Worm (Caenorhabditis elegans) whole organism, mixed stage, embryonic: ENCODE results near the gene lec-1.
A peak's percentile ranks its signal among the peaks of the same experiment; 100 is the strongest.

Source experiments
- M03D4.4 ChIP-seq: sonication (generic microtip); optimal IDR thresholded peaks from 2 replicates; lab custom pipeline; 2017; ENCODE audit warnings: mild to moderate bottlenecking, missing genetic modification characterization, missing compliant biosample characterization
- bed-3 ChIP-seq: fragments of 200-800 bp; sonication (Bioruptor generic); optimal IDR thresholded peaks from 3 replicates; lab custom pipeline; 2018; ENCODE audit warnings: mild to moderate bottlenecking, missing genetic modification characterization, moderate library complexity, missing compliant biosample characterization
- blmp-1 ChIP-seq: fragments of 150-350 bp; optimal IDR thresholded peaks from 2 replicates; lab custom pipeline; 2014; ENCODE audit warnings: missing biosample characterization, missing genetic modification characterization
- ceh-39 ChIP-seq: fragments of 150-350 bp; optimal IDR thresholded peaks from 2 replicates; lab custom pipeline; 2014; ENCODE audit warnings: missing biosample characterization, missing genetic modification characterization
- ceh-43 ChIP-seq: fragments of 200-800 bp; sonication (Bioruptor generic); optimal IDR thresholded peaks from 2 replicates; lab custom pipeline; 2018; ENCODE audit warnings: mild to moderate bottlenecking, missing genetic modification characterization, moderate library complexity, missing compliant biosample characterization
- ceh-83 ChIP-seq: fragments of 200-800 bp; sonication (Bioruptor generic); optimal IDR thresholded peaks from 2 replicates; lab custom pipeline; 2018; ENCODE audit warnings: mild to moderate bottlenecking, missing genetic modification characterization, missing compliant biosample characterization
- ces-1 ChIP-seq: fragments of 150-350 bp; optimal IDR thresholded peaks from 2 replicates; lab custom pipeline; 2014; ENCODE audit warnings: missing biosample characterization, missing genetic modification reagents, missing genetic modification characterization
- cnd-1 ChIP-seq: fragments of 200-800 bp; sonication (Bioruptor generic); optimal IDR thresholded peaks from 2 replicates; lab custom pipeline; 2018; ENCODE audit warnings: mild to moderate bottlenecking, missing genetic modification characterization, missing compliant biosample characterization
- drap-1 ChIP-seq: fragments of 200-800 bp; sonication (Bioruptor generic); optimal IDR thresholded peaks from 3 replicates; lab custom pipeline; 2018; ENCODE audit warnings: mild to moderate bottlenecking, missing genetic modification characterization, missing compliant biosample characterization
- elt-1 ChIP-seq: sonication (generic microtip); optimal IDR thresholded peaks from 2 replicates; lab custom pipeline; 2017; ENCODE audit warnings: missing genetic modification characterization, mild to moderate bottlenecking, missing compliant biosample characterization, antibody characterized with exemption, moderate library complexity, borderline replicate concordance; ENCODE audit not compliant: insufficient read depth
- elt-3 ChIP-seq: fragments of 150-350 bp; optimal IDR thresholded peaks from 2 replicates; lab custom pipeline; 2014; ENCODE audit warnings: missing biosample characterization, missing genetic modification characterization
- flh-1 ChIP-seq: fragments of 200-800 bp; sonication (Bioruptor generic); optimal IDR thresholded peaks from 2 replicates; lab custom pipeline; 2018; ENCODE audit warnings: mild to moderate bottlenecking, missing genetic modification characterization, moderate library complexity, missing compliant biosample characterization
- ham-2 ChIP-seq: fragments of 200-800 bp; sonication (Bioruptor generic); optimal IDR thresholded peaks from 2 replicates; lab custom pipeline; 2018; ENCODE audit warnings: mild to moderate bottlenecking, missing genetic modification characterization, missing compliant biosample characterization
- hlh-1 ChIP-seq: fragments of 150-350 bp; optimal IDR thresholded peaks from 2 replicates; lab custom pipeline; 2014; ENCODE audit warnings: missing biosample characterization, missing genetic modification reagents, missing genetic modification characterization
- lin-13 ChIP-seq: fragments of 150-350 bp; optimal IDR thresholded peaks from 2 replicates; lab custom pipeline; 2014; ENCODE audit warnings: missing biosample characterization, missing genetic modification characterization
- lin-32 ChIP-seq: fragments of 200-800 bp; sonication (Bioruptor generic); optimal IDR thresholded peaks from 2 replicates; lab custom pipeline; 2018; ENCODE audit warnings: mild to moderate bottlenecking, missing genetic modification characterization, missing compliant biosample characterization
- lsy-2 ChIP-seq: fragments of 150-350 bp; optimal IDR thresholded peaks from 2 replicates; lab custom pipeline; 2014; ENCODE audit warnings: missing biosample characterization, missing genetic modification characterization
- mab-5 ChIP-seq: fragments of 150-350 bp; optimal IDR thresholded peaks from 2 replicates; lab custom pipeline; 2014; ENCODE audit warnings: missing biosample characterization, missing genetic modification characterization
- mep-1 ChIP-seq: fragments of 150-350 bp; optimal IDR thresholded peaks from 2 replicates; lab custom pipeline; 2017; ENCODE audit warnings: missing biosample characterization, missing genetic modification reagents, missing genetic modification characterization, inconsistent platforms
- mls-2 ChIP-seq: sonication (generic microtip); optimal IDR thresholded peaks from 2 replicates; lab custom pipeline; 2016; ENCODE audit warnings: mild to moderate bottlenecking, missing genetic modification characterization, moderate library complexity, missing compliant biosample characterization
- nhr-12 ChIP-seq: fragments of 150-350 bp; optimal IDR thresholded peaks from 2 replicates; lab custom pipeline; 2014; ENCODE audit warnings: missing biosample characterization, missing genetic modification characterization
- nhr-2 ChIP-seq: fragments of 150-350 bp; optimal IDR thresholded peaks from 2 replicates; lab custom pipeline; 2014; ENCODE audit warnings: missing biosample characterization, missing genetic modification characterization
- nhr-237 ChIP-seq: fragments of 150-350 bp; optimal IDR thresholded peaks from 2 replicates; lab custom pipeline; 2014; ENCODE audit warnings: missing biosample characterization, missing genetic modification characterization
- nhr-28 ChIP-seq: fragments of 150-350 bp; optimal IDR thresholded peaks from 2 replicates; lab custom pipeline; 2014; ENCODE audit warnings: missing biosample characterization, missing genetic modification characterization
- nhr-76 ChIP-seq: sonication (generic microtip); optimal IDR thresholded peaks from 2 replicates; lab custom pipeline; 2017; ENCODE audit warnings: missing biosample characterization, missing genetic modification characterization
- pha-4 ChIP-seq: fragments of 150-350 bp; optimal IDR thresholded peaks from 2 replicates; lab custom pipeline; 2018; ENCODE audit warnings: missing biosample characterization, missing genetic modification reagents, missing genetic modification characterization
- sem-2 ChIP-seq: fragments of 200-800 bp; sonication (Bioruptor generic); optimal IDR thresholded peaks from 2 replicates; lab custom pipeline; 2018; ENCODE audit warnings: mild to moderate bottlenecking, missing genetic modification characterization, missing compliant biosample characterization
- snpc-4 ChIP-seq: fragments of 150-350 bp; optimal IDR thresholded peaks from 2 replicates; lab custom pipeline; 2014; ENCODE audit warnings: missing biosample characterization, missing genetic modification characterization
- sptf-1 ChIP-seq: sonication (generic microtip); optimal IDR thresholded peaks from 2 replicates; lab custom pipeline; 2017; ENCODE audit warnings: mild to moderate bottlenecking, missing genetic modification characterization, moderate library complexity, missing compliant biosample characterization
- tbx-8 ChIP-seq: fragments of 200-800 bp; sonication (Bioruptor generic); optimal IDR thresholded peaks from 2 replicates; lab custom pipeline; 2018; ENCODE audit warnings: mild to moderate bottlenecking, missing genetic modification characterization, moderate library complexity, missing compliant biosample characterization
- unc-120 ChIP-seq: sonication (generic microtip); optimal IDR thresholded peaks from 2 replicates; lab custom pipeline; 2017; ENCODE audit warnings: missing genetic modification characterization, missing compliant biosample characterization; ENCODE audit not compliant: poor library complexity, severe bottlenecking
- unc-39 ChIP-seq: fragments of 150-350 bp; optimal IDR thresholded peaks from 2 replicates; lab custom pipeline; 2014; ENCODE audit warnings: missing biosample characterization, missing genetic modification characterization
- unc-62 ChIP-seq: fragments of 150-350 bp; optimal IDR thresholded peaks from 2 replicates; lab custom pipeline; 2014; ENCODE audit warnings: missing biosample characterization, missing genetic modification reagents, missing genetic modification characterization
- zip-8 ChIP-seq: fragments of 150-350 bp; optimal IDR thresholded peaks from 2 replicates; lab custom pipeline; 2014; ENCODE audit warnings: missing biosample characterization, missing genetic modification characterization
- ztf-11 ChIP-seq: fragments of 150-350 bp; optimal IDR thresholded peaks from 2 replicates; lab custom pipeline; 2014; ENCODE audit warnings: missing biosample characterization, missing genetic modification characterization

lec-1 gene

ce11 chrII:13199674-13200215 lies 4.4 kb downstream of the lec-1 start, which contains the start of gene btf-1:
TSS of gene btf-1 (plus strand) at chrII:13200165.
- no peak for TF ChIP-seq unc-62 (GFP tag; lab: Kevin White, UChicago)
- TF ChIP-seq ceh-39 (tag; lab: Kevin White, UChicago): no peak
- peak; percentile 26 for TF ChIP-seq drap-1 (GFP tag; lab: Kevin White, UChicago)
- TF ChIP-seq unc-39: no peak
- TF ChIP-seq hlh-1 (tag; lab: Kevin White, UChicago): no peak
- peak; percentile 14 for TF ChIP-seq unc-120 (tag; lab: Kevin White, UChicago)
- no peak for TF ChIP-seq ztf-11 (tag; lab: Kevin White, UChicago)
- no peak for TF ChIP-seq elt-1 (tag; lab: Kevin White, UChicago)
- no peak for TF ChIP-seq zip-8 (tag; lab: Kevin White, UChicago)
- no peak for TF ChIP-seq nhr-28 (tag; lab: Kevin White, UChicago)
- TF ChIP-seq blmp-1: no peak
- peak; percentile 13 for TF ChIP-seq bed-3 (GFP tag; lab: Kevin White, UChicago)
- peak; percentile 34 for TF ChIP-seq ces-1 (GFP tag; lab: Kevin White, UChicago)
- TF ChIP-seq nhr-237 (tag; lab: Kevin White, UChicago): peak; percentile 47
- TF ChIP-seq lin-13 (tag; lab: Kevin White, UChicago): peak; percentile 29
- TF ChIP-seq ham-2 (GFP tag; lab: Kevin White, UChicago): no peak
- no peak for TF ChIP-seq elt-3 (tag; lab: Kevin White, UChicago)
- peak; percentile 54 for TF ChIP-seq cnd-1 (tag; lab: Kevin White, UChicago)
- peak; percentile 55 for TF ChIP-seq mls-2 (tag; lab: Kevin White, UChicago)
- no peak for TF ChIP-seq lin-32
- no peak for TF ChIP-seq nhr-12
- TF ChIP-seq ceh-43 (GFP tag; lab: Kevin White, UChicago): no peak
- no peak for TF ChIP-seq flh-1
- TF ChIP-seq M03D4.4 (tag; lab: Kevin White, UChicago): peak; percentile 14
- TF ChIP-seq snpc-4 (tag; lab: Kevin White, UChicago): no peak
- peak; percentile 13 for TF ChIP-seq mep-1 (tag; lab: Kevin White, UChicago)
- TF ChIP-seq tbx-8 (GFP tag; lab: Kevin White, UChicago): peak; percentile 37
- TF ChIP-seq pha-4 (tag; lab: Kevin White, UChicago): no peak
- no peak for TF ChIP-seq sem-2 (GFP tag; lab: Kevin White, UChicago)
- no peak for TF ChIP-seq nhr-76 (tag; lab: Kevin White, UChicago)
- no peak for TF ChIP-seq mab-5 (tag; lab: Kevin White, UChicago)
- TF ChIP-seq ceh-83 (GFP tag; lab: Kevin White, UChicago): no peak
- TF ChIP-seq sptf-1: peak; percentile 79
- peak; percentile 54 for TF ChIP-seq lsy-2 (tag; lab: Kevin White, UChicago)
- TF ChIP-seq nhr-2 (tag; lab: Kevin White, UChicago): no peak

DNA sequence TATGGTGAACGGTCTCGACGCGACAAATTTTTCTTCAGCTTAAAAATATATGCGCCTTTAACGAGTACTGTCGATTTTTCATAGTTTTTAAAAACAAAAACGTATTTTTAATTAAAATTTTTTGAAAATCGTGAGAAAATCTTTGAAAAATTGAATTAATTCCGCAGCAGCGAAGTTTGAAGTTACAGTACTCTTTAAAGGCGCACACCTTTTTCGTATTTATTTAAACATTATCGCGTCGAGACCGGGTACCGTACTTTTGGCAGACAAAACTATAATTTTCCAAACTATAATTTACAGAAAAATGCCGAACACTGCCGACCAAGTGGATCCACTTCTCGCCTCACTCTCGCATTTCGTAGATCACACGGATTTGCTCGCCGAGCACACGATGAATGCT lies 20.4 kb downstream of the lec-1 start, which contains the start of gene F15D4.2:
Gene F15D4.2, plus strand, starts transcription at position 301 of the 400 bp plus-strand sequence.
- no peak for TF ChIP-seq mab-5 (tag; lab: Kevin White, UChicago)
- TF ChIP-seq sptf-1: no peak
- no peak for TF ChIP-seq nhr-76 (tag; lab: Kevin White, UChicago)
- TF ChIP-seq sem-2 (GFP tag; lab: Kevin White, UChicago): no peak
- TF ChIP-seq unc-120 (tag; lab: Kevin White, UChicago): no peak
- TF ChIP-seq mls-2 (tag; lab: Kevin White, UChicago): no peak
- no peak for TF ChIP-seq flh-1
- TF ChIP-seq unc-39: no peak
- TF ChIP-seq nhr-2 (tag; lab: Kevin White, UChicago): no peak
- TF ChIP-seq elt-3 (tag; lab: Kevin White, UChicago): no peak
- TF ChIP-seq lin-13 (tag; lab: Kevin White, UChicago): no peak
- no peak for TF ChIP-seq nhr-12
- TF ChIP-seq ces-1 (GFP tag; lab: Kevin White, UChicago): no peak
- TF ChIP-seq tbx-8 (GFP tag; lab: Kevin White, UChicago): no peak
- TF ChIP-seq ham-2 (GFP tag; lab: Kevin White, UChicago): no peak
- TF ChIP-seq, all 35 proteins: peak for 0

- TF ChIP-seq unc-62 (GFP tag; lab: Kevin White, UChicago): no peak
- TF ChIP-seq ham-2 (GFP tag; lab: Kevin White, UChicago): no peak
- TF ChIP-seq ces-1 (GFP tag; lab: Kevin White, UChicago): no peak
- no peak for TF ChIP-seq nhr-12
- TF ChIP-seq snpc-4 (tag; lab: Kevin White, UChicago): no peak
- TF ChIP-seq bed-3 (GFP tag; lab: Kevin White, UChicago): no peak
- TF ChIP-seq tbx-8 (GFP tag; lab: Kevin White, UChicago): no peak
- no peak for TF ChIP-seq mab-5 (tag; lab: Kevin White, UChicago)
- no peak for TF ChIP-seq flh-1
- TF ChIP-seq lin-32: no peak
- no peak for TF ChIP-seq unc-39
- TF ChIP-seq blmp-1: no peak
- no peak for TF ChIP-seq mep-1 (tag; lab: Kevin White, UChicago)
- TF ChIP-seq pha-4 (tag; lab: Kevin White, UChicago): no peak
- TF ChIP-seq nhr-28 (tag; lab: Kevin White, UChicago): no peak
- no peak for TF ChIP-seq hlh-1 (tag; lab: Kevin White, UChicago)
These were observed 24.0 kb downstream of the lec-1 start for ce11 chrII:13219373-13219772.
